Fruit fly (Drosophila melanogaster) Kc167 (cell line): ENCODE measurements around the gene CG6878.

Experiments
- Myc ChIP-seq: fragments of >200 bp; optimal IDR thresholded peaks from 2 replicates; lab custom pipeline; 2017; ENCODE audit warnings: missing external identifiers
- Sin3A ChIP-seq: fragments of >200 bp; optimal IDR thresholded peaks from 2 replicates; lab custom pipeline; 2018; ENCODE audit warnings: missing external identifiers
- h ChIP-seq: fragments of >200 bp; optimal IDR thresholded peaks from 3 replicates; lab custom pipeline; 2018; ENCODE audit warnings: missing external identifiers
- insv ChIP-seq: fragments of >200 bp; optimal IDR thresholded peaks from 3 replicates; lab custom pipeline; 2018; ENCODE audit warnings: missing external identifiers
- psq ChIP-seq: fragments of >200 bp; optimal IDR thresholded peaks from 2 replicates; lab custom pipeline; 2017; ENCODE audit warnings: missing external identifiers
- ttk ChIP-seq: sonication (Bioruptor generic); optimal IDR thresholded peaks from 2 replicates; lab custom pipeline; 2017; ENCODE audit warnings: missing external identifiers

The CG6878 gene

DNA sequence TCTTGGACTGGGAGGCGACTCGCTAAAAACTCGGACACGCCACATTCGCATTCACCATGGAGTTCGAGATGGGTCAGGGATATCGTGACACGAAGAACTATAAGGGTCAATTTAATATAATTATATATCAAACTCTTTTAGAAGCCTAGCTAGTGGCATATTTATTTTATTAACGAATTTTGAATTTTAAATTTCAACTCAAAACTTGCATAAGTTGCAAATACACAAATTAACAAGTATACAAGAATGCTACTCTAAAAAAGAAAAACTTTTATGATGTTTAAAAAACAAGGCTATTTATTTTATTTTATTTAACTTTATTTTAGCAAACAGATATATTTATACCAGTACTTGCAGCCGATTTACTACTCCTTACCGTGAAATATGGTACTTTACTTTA, 44.4 kb downstream of the CG6878 start:
- TF ChIP-seq Myc (lab: Kevin White, UChicago) (no peak), psq (lab: Kevin White, UChicago) (no peak), Sin3A (lab: Kevin White, UChicago) (no peak), h (lab: Kevin White, UChicago) (no peak), insv (lab: Kevin White, UChicago) (no peak), ttk (no peak)

DNA sequence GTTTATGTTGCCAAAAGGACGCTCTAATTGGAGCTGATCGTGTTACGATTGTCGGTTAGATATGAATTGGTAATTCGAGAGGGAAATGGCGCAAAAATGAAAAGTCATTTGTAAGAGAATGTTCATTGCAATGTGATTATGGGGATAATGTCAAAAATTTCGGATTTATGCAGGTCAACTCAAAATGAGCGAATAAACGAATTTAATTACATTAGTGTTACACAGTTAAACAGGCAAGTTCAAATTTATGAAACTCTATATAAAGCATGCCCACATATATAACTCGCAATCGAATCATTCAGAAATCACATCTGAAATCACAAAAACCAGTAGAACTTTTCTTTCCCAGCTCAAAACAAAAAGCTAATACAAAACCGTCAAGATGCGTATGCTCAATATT, 45.9 kb downstream of the CG6878 start, which contains the start of gene Prx1:
TSS of gene Prx1 (plus strand) at position 301 of the 400 bp plus-strand sequence.
- TF ChIP-seq insv (lab: Kevin White, UChicago) (no peak), Myc (lab: Kevin White, UChicago) (no peak), ttk (no peak), Sin3A (lab: Kevin White, UChicago) (no peak), h (lab: Kevin White, UChicago) (no peak), psq (lab: Kevin White, UChicago) (no peak)

DNA sequence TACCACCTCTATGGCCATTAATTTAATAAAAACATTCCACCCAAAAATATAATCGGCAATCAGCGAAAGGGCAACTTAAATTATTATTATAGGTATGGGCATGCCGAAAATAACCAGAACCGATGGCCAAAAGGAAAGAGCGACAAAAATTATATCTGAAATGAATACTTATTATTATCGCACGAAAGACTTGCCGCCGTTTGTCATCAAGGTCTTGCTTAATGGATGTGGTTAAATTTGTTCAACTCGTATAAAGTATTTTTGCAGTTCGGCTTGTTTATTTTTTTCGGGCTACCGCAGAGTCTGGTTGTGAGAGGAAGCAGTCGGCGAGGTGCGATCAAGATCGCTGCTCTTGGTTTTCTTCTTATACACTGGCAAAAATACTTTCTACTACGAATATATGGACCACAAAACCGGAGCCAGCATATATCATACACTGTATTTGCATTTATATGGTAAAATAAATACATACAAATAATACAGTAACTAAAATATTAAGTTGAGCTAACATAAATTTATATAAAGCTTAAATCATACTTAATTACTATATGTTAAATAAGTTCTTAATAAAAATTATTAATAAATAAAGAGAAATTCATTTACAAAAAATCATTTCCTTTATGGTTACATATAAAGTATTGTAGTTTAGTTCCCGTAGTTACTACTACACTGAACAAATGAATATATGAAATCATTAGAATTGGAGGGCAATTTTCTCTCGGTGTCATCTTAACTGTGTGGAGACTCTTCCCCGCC, 47.3 kb downstream of the CG6878 start:
- TF ChIP-seq Sin3A (lab: Kevin White, UChicago) (no peak), ttk (no peak), insv (lab: Kevin White, UChicago) (no peak), psq (lab: Kevin White, UChicago) (no peak), Myc (lab: Kevin White, UChicago) (no peak)
